Worm (Caenorhabditis elegans) whole organism, early embryonic: ENCODE results near the gene nhr-197.

Experiments
- B0310.2 ChIP-seq: sonication (generic microtip); optimal IDR thresholded peaks from 2 replicates; lab custom pipeline; 2016; ENCODE audit warnings: mild to moderate bottlenecking, missing genetic modification characterization, missing compliant biosample characterization
- F13C5.2 ChIP-seq: sonication (generic microtip); optimal IDR thresholded peaks from 2 replicates; lab custom pipeline; 2017; ENCODE audit warnings: mild to moderate bottlenecking, missing genetic modification characterization, inconsistent platforms, missing compliant biosample characterization
- aly-1 ChIP-seq: sonication (generic microtip); optimal IDR thresholded peaks from 2 replicates; lab custom pipeline; 2016; ENCODE audit warnings: missing genetic modification characterization, missing compliant biosample characterization
- ama-1 ChIP-seq: fragments of 150-350 bp; optimal IDR thresholded peaks from 2 replicates; lab custom pipeline; 2014
- ceh-13 ChIP-seq: fragments of 200-800 bp; sonication (Bioruptor generic); optimal IDR thresholded peaks from 2 replicates; lab custom pipeline; 2018; ENCODE audit warnings: mild to moderate bottlenecking, missing genetic modification characterization, missing compliant biosample characterization
- ets-7 ChIP-seq: sonication (generic microtip); optimal IDR thresholded peaks from 2 replicates; lab custom pipeline; 2016; ENCODE audit warnings: missing genotype, missing genetic modification characterization, missing compliant biosample characterization
- flt-1 ChIP-seq: fragments of 200-800 bp; sonication (Bioruptor generic); IDR thresholded peaks from 2 replicates; pipeline ENCODE4 v1.3.6; 2022; ENCODE audit warnings: missing genetic modification characterization, missing compliant biosample characterization
- hmbx-1 ChIP-seq: sonication (generic microtip); optimal IDR thresholded peaks from 2 replicates; lab custom pipeline; 2016; ENCODE audit warnings: mild to moderate bottlenecking, missing genetic modification characterization, missing compliant biosample characterization
- hnd-1 ChIP-seq: sonication (generic microtip); optimal IDR thresholded peaks from 2 replicates; lab custom pipeline; 2016; ENCODE audit warnings: missing genetic modification characterization, missing compliant biosample characterization
- scrt-1 ChIP-seq: fragments of 200-800 bp; sonication (Bioruptor generic); IDR thresholded peaks from 2 replicates; pipeline ENCODE4 v1.3.6; 2022; ENCODE audit warnings: missing genetic modification characterization, missing compliant biosample characterization
- tbx-11 ChIP-seq: fragments of 200-800 bp; sonication (Bioruptor generic); IDR thresholded peaks from 2 replicates; pipeline ENCODE4 v1.3.6; 2022; ENCODE audit warnings: missing genetic modification characterization, missing compliant biosample characterization
- tbx-37 ChIP-seq: fragments of 200-800 bp; sonication (Bioruptor generic); conservative IDR thresholded peaks from 2 replicates; pipeline ENCODE4 v1.3.6; 2022; ENCODE audit warnings: missing genetic modification reagents, missing genetic modification characterization, missing compliant biosample characterization
- tra-4 ChIP-seq: sonication (generic microtip); optimal IDR thresholded peaks from 2 replicates; lab custom pipeline; 2017; ENCODE audit warnings: missing genetic modification characterization, missing compliant biosample characterization

ce11 chrV:15712385-15712784 is 24.6 kb downstream of the nhr-197 start:
- no peak for TF ChIP-seq tra-4
- TF ChIP-seq ama-1 (lab: Kevin White, UChicago), result no peak
- no peak for TF ChIP-seq hmbx-1
- TF ChIP-seq flt-1 (GFP tag; lab: Robert Waterston, UW), result no peak
- no peak for TF ChIP-seq ceh-13
- no peak for TF ChIP-seq F13C5.2
- no peak for TF ChIP-seq aly-1
- TF ChIP-seq hnd-1 (tag; lab: Kevin White, UChicago), result no peak
- TF ChIP-seq tbx-37 (GFP tag; lab: Robert Waterston, UW), result no peak
- TF ChIP-seq tbx-11 (GFP tag; lab: Robert Waterston, UW), result no peak
- TF ChIP-seq B0310.2, result no peak
- no peak for TF ChIP-seq ets-7 (tag; lab: Kevin White, UChicago)
- no peak for TF ChIP-seq scrt-1 (GFP tag; lab: Robert Waterston, UW)
